Fruit fly (Drosophila melanogaster): ENCODE data around the gene CG18088.

CG18088 gene

dm6 chr2L:8943110-8943509, 24.2 kb upstream of the CG18088 start, which contains the start of gene CG9515 (continued):
- TF ChIP-seq insv (GFP tag; optimal IDR thresholded peaks at IDR 0.05) (peak in 1 of 2 experiments; percentile 21), sug (tag; optimal IDR thresholded peaks at IDR 0.05) (peak; percentile 33), zf30C (GFP tag; optimal IDR thresholded peaks at IDR 0.05) (peak; percentile 94), CG14710 (tag; optimal IDR thresholded peaks at IDR 0.05) (peak; percentile 45), Opbp (GFP tag; IDR thresholded peaks at IDR 0.05; ENCODE audit: partially characterized antibody) (peak; percentile 86), dan (GFP tag; IDR thresholded peaks at IDR 0.05) (no peak), Ets97D (GFP tag; optimal IDR thresholded peaks at IDR 0.05) (peak; percentile 66), CG12769 (tag; optimal IDR thresholded peaks at IDR 0.05) (peak; percentile 14), CG10462 (GFP tag; optimal IDR thresholded peaks at IDR 0.05) (no peak), CG12744 (GFP tag; optimal IDR thresholded peaks at IDR 0.05) (no peak), pita (GFP tag; optimal IDR thresholded peaks at IDR 0.05) (peak; percentile 48), HmgZ (tag; optimal IDR thresholded peaks at IDR 0.05) (peak; percentile 81), zen2 (GFP tag; IDR thresholded peaks at IDR 0.05; ENCODE audit: partially characterized antibody) (peak; percentile 96), Ssrp (tag; optimal IDR thresholded peaks at IDR 0.05) (no peak), CG7786 (GFP tag; optimal IDR thresholded peaks at IDR 0.05) (no peak), CG16863 (GFP tag; optimal IDR thresholded peaks at IDR 0.05) (no peak), CG3838 (GFP tag; optimal IDR thresholded peaks at IDR 0.05) (no peak), Ets65A (GFP tag) (peak; percentile 83), ERR (GFP tag; optimal IDR thresholded peaks at IDR 0.05) (no peak), CG12942 (GFP tag; optimal IDR thresholded peaks at IDR 0.05) (no peak), esg (GFP tag; conservative IDR thresholded peaks at IDR 0.05) (no peak), zen (tag; optimal IDR thresholded peaks at IDR 0.05) (peak; percentile 49), sima (GFP tag; optimal IDR thresholded peaks at IDR 0.05) (no peak), abd-A (tag; optimal IDR thresholded peaks at IDR 0.05) (no peak), CTCF (GFP tag; optimal IDR thresholded peaks at IDR 0.05) (peak; percentile 31), Dp (GFP tag; optimal IDR thresholded peaks at IDR 0.05) (peak; percentile 88), Vsx1 (GFP tag; optimal IDR thresholded peaks at IDR 0.05) (no peak), CG32532 (GFP tag; IDR thresholded peaks at IDR 0.05) (0 out of 2 replicates have a peak, but pooled peaks have one; percentile 8), CG10209 (GFP tag; optimal IDR thresholded peaks at IDR 0.05) (no peak), CG6654 (GFP tag; optimal IDR thresholded peaks at IDR 0.05) (no peak), bbx (GFP tag; IDR thresholded peaks at IDR 0.05; ENCODE audit: partially characterized antibody) (peak; percentile 88), CG16815 (GFP tag; optimal IDR thresholded peaks at IDR 0.05) (no peak), MESR4 (GFP tag; optimal IDR thresholded peaks at IDR 0.05) (peak; percentile 21), lola (GFP tag; optimal IDR thresholded peaks at IDR 0.05) (no peak), Neu2 (GFP tag; optimal IDR thresholded peaks at IDR 0.05; ENCODE audit: borderline replicate concordance) (no peak), Pdp1 (GFP tag; optimal IDR thresholded peaks at IDR 0.05) (peak in 1 of 2 experiments; percentile 19), CG10267 (tag; optimal IDR thresholded peaks at IDR 0.05) (peak; percentile 22), CG1603 (tag; optimal IDR thresholded peaks at IDR 0.05) (peak; percentile 71), CG8281 (tag; optimal IDR thresholded peaks at IDR 0.05) (no peak), stwl (tag; optimal IDR thresholded peaks at IDR 0.05) (peak; percentile 99), Taf1 (GFP tag; IDR thresholded peaks at IDR 0.05) (no peak), gcm2 (GFP tag; optimal IDR thresholded peaks at IDR 0.05) (no peak), nom (GFP tag; optimal IDR thresholded peaks at IDR 0.05) (no peak), PHDP (tag; optimal IDR thresholded peaks at IDR 0.05) (peak; percentile 15), CG10654 (GFP tag; optimal IDR thresholded peaks at IDR 0.05) (no peak), CG3847 (GFP tag; IDR thresholded peaks at IDR 0.05) (no peak), CG8924 (tag; optimal IDR thresholded peaks at IDR 0.05) (no peak), B-H2 (GFP tag; optimal IDR thresholded peaks at IDR 0.05) (peak; percentile 27), Nf-YC (tag; optimal IDR thresholded peaks at IDR 0.05) (peak; percentile 10), Scr (GFP tag; IDR thresholded peaks at IDR 0.05; ENCODE audit: partially characterized antibody) (peak; percentile 71)

All from whole organism, embryonic.